Fruit fly (Drosophila melanogaster) whole organism, adult: Measurements from ENCODE around the gene CG43273.
A peak's percentile ranks its signal among the peaks of the same experiment; 100 is the strongest.

Experiments
- CG11617 ChIP-seq: fragments of 200-800 bp; sonication (Bioruptor generic); optimal IDR thresholded peaks from 2 replicates; lab custom pipeline; 2017; ENCODE audit warnings: mild to moderate bottlenecking, missing biosample characterization, missing genetic modification reagents, missing genetic modification characterization
- CG5204 ChIP-seq: fragments of 200-800 bp; sonication (Bioruptor generic); optimal IDR thresholded peaks from 2 replicates; lab custom pipeline; 2016; ENCODE audit warnings: missing biosample characterization, missing genetic modification characterization
- CG7045 ChIP-seq: fragments of 200-800 bp; sonication (Bioruptor generic); optimal IDR thresholded peaks from 2 replicates; lab custom pipeline; 2017; ENCODE audit warnings: missing biosample characterization, mild to moderate bottlenecking, missing genetic modification characterization
- CG7101 ChIP-seq: fragments of 200-800 bp; sonication (Bioruptor generic); optimal IDR thresholded peaks from 2 replicates; lab custom pipeline; 2018; ENCODE audit warnings: missing biosample characterization, mild to moderate bottlenecking, missing genetic modification characterization, moderate library complexity
- Crg-1 ChIP-seq: fragments of 200-800 bp; sonication (Bioruptor generic); optimal IDR thresholded peaks from 2 replicates; lab custom pipeline; 2016; ENCODE audit warnings: missing biosample characterization, missing genetic modification characterization
- bab1 ChIP-seq: fragments of 200-800 bp; sonication (Bioruptor generic); optimal IDR thresholded peaks from 3 replicates; lab custom pipeline; 2019; ENCODE audit warnings: missing biosample characterization, mild to moderate bottlenecking, missing genetic modification characterization, moderate library complexity
- pad ChIP-seq: fragments of 200-800 bp; sonication (Bioruptor generic); optimal IDR thresholded peaks from 3 replicates; lab custom pipeline; 2017; ENCODE audit warnings: missing biosample characterization, missing genetic modification characterization, mild to moderate bottlenecking, moderate library complexity, missing genetic modification reagents
- tj ChIP-seq: fragments of 200-800 bp; sonication (Bioruptor generic); optimal IDR thresholded peaks from 3 replicates; lab custom pipeline; 2017; ENCODE audit warnings: missing biosample characterization, mild to moderate bottlenecking, missing genetic modification characterization, moderate library complexity

dm6 chr3R:24864719-24865400 lies 34.8 kb downstream of the CG43273 start, which contains the start of the genes Srg1 and Elal:
- TF ChIP-seq CG7101: peak; percentile 65
- TF ChIP-seq CG11617 (GFP tag; lab: Kevin White, UChicago): peak; percentile 6
- TF ChIP-seq CG5204 (GFP tag; lab: Kevin White, UChicago): no peak
- TF ChIP-seq bab1 (GFP tag; lab: Kevin White, UChicago): no peak
- TF ChIP-seq tj (GFP tag; lab: Kevin White, UChicago): peak; percentile 27
- no peak for TF ChIP-seq Crg-1 (GFP tag; lab: Kevin White, UChicago)
- TF ChIP-seq pad (GFP tag; lab: Kevin White, UChicago): no peak
- TF ChIP-seq CG7045 (GFP tag; lab: Kevin White, UChicago): no peak
